Worm (Caenorhabditis elegans) whole organism, L3 larva: ENCODE results near the gene M199.136.

Experiments used
- R02D3.7 ChIP-seq: fragments of 150-350 bp; optimal IDR thresholded peaks from 2 replicates; lab custom pipeline; 2014; ENCODE audit warnings: missing biosample characterization, missing genetic modification characterization
- jun-1 ChIP-seq: fragments of 150-350 bp; optimal IDR thresholded peaks from 2 replicates; lab custom pipeline; 2014; ENCODE audit warnings: missing biosample characterization, missing genetic modification reagents, missing genetic modification characterization
- nhr-237 ChIP-seq: fragments of 150-350 bp; optimal IDR thresholded peaks from 2 replicates; lab custom pipeline; 2014; ENCODE audit warnings: missing biosample characterization, missing genetic modification characterization
- nhr-28 ChIP-seq: fragments of 150-350 bp; optimal IDR thresholded peaks from 2 replicates; lab custom pipeline; 2014; ENCODE audit warnings: missing biosample characterization, missing genetic modification characterization
- nhr-76 ChIP-seq: fragments of 150-350 bp; sonication (generic microtip); optimal IDR thresholded peaks from 5 replicates; lab custom pipeline; 2014; ENCODE audit warnings: missing biosample characterization, missing genetic modification characterization
- tbx-2 ChIP-seq: sonication (generic microtip); optimal IDR thresholded peaks from 2 replicates; lab custom pipeline; 2016; ENCODE audit warnings: mild to moderate bottlenecking, missing genetic modification characterization, missing compliant biosample characterization
- unc-62 ChIP-seq: fragments of 150-350 bp; sonication (generic microtip); optimal IDR thresholded peaks from 4 replicates; lab custom pipeline; 2014; ENCODE audit warnings: missing biosample characterization, missing genetic modification reagents, missing genetic modification characterization
- ztf-11 ChIP-seq: fragments of 150-350 bp; optimal IDR thresholded peaks from 2 replicates; lab custom pipeline; 2014; ENCODE audit warnings: missing biosample characterization, missing genetic modification characterization

- no peak for TF ChIP-seq R02D3.7 (tag; lab: Kevin White, UChicago)
- TF ChIP-seq tbx-2 (tag; lab: Kevin White, UChicago) = no peak
- TF ChIP-seq unc-62 = no peak
- TF ChIP-seq jun-1 (tag; lab: Kevin White, UChicago) = no peak
- TF ChIP-seq nhr-28 (tag; lab: Kevin White, UChicago) = no peak
- no peak for TF ChIP-seq ztf-11 (tag; lab: Kevin White, UChicago)
- TF ChIP-seq nhr-237 (tag; lab: Kevin White, UChicago) = no peak
- no peak for TF ChIP-seq nhr-76 (tag; lab: Kevin White, UChicago)
Measured at ce11 chrIV:15068818-15069217, 49.7 kb upstream of the M199.136 start, which contains the start of gene srt-48.
